Fruit fly (Drosophila melanogaster) whole organism, pupa: ENCODE measurements around the gene CG34126.

Source experiments
- CG10348 ChIP-seq: fragments of 200-800 bp; sonication (Bioruptor generic); IDR thresholded peaks from 2 replicates; pipeline ENCODE4 v1.3.6; 2022; ENCODE audit warnings: missing biosample characterization, missing genetic modification characterization
- CG12605 ChIP-seq: fragments of 200-800 bp; sonication (Bioruptor generic); IDR thresholded peaks from 2 replicates; pipeline ENCODE4 v1.3.6; 2022; ENCODE audit warnings: missing biosample characterization, missing genetic modification characterization
- CG13204 ChIP-seq: fragments of 200-800 bp; sonication (Bioruptor generic); optimal IDR thresholded peaks from 2 replicates; lab custom pipeline; 2018; ENCODE audit warnings: missing biosample characterization, mild to moderate bottlenecking, missing genetic modification characterization, moderate library complexity
- CG14655 ChIP-seq: fragments of 200-800 bp; sonication (Bioruptor generic); optimal IDR thresholded peaks from 3 replicates; lab custom pipeline; 2017; ENCODE audit warnings: mild to moderate bottlenecking, missing biosample characterization, missing genetic modification reagents, missing genetic modification characterization
- CG15710 ChIP-seq: fragments of 200-800 bp; sonication (Bioruptor generic); optimal IDR thresholded peaks from 2 replicates; lab custom pipeline; 2018; ENCODE audit warnings: missing biosample characterization, mild to moderate bottlenecking, missing genetic modification characterization, moderate library complexity
- CG8159 ChIP-seq: fragments of 200-800 bp; sonication (Bioruptor generic); optimal IDR thresholded peaks from 3 replicates; lab custom pipeline; 2018; ENCODE audit warnings: missing biosample characterization, mild to moderate bottlenecking, missing genetic modification characterization, moderate library complexity
- EcR ChIP-seq: fragments of 200-800 bp; sonication (Bioruptor generic); optimal IDR thresholded peaks from 3 replicates; lab custom pipeline; 2019; ENCODE audit warnings: missing biosample characterization, missing genetic modification characterization, mild to moderate bottlenecking, moderate library complexity, missing genetic modification reagents
- fd96Ca ChIP-seq: fragments of 200-800 bp; sonication (Bioruptor generic); IDR thresholded peaks from 3 replicates; pipeline ENCODE4 v1.3.6; 2022; ENCODE audit warnings: missing biosample characterization, missing genetic modification characterization
- rn ChIP-seq: fragments of 200-800 bp; sonication (Bioruptor generic); IDR thresholded peaks from 2 replicates; pipeline ENCODE4 v1.3.6; 2022; ENCODE audit warnings: missing biosample characterization, missing genetic modification characterization

DNA sequence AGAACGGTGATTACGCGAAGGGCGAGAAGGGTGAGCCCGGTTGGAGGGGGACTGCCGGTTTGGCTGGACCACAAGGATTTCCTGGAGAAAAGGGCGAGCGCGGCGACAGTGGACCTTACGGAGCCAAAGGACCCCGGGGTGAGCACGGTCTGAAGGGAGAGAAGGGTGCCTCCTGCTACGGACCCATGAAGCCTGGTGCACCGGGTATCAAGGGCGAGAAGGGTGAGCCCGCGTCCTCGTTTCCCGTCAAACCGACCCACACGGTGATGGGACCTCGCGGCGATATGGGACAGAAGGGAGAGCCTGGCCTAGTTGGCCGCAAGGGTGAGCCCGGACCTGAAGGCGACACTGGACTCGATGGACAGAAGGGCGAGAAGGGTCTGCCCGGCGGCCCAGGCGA is 50.0 kb downstream of the CG34126 start:
- TF ChIP-seq CG12605 (no peak), CG14655 (GFP tag; lab: Kevin White, UChicago) (no peak), CG10348 (GFP tag; lab: Robert Waterston, UW) (no peak), fd96Ca (GFP tag; lab: Robert Waterston, UW) (no peak), rn (GFP tag; lab: Robert Waterston, UW) (no peak), EcR (no peak), CG8159 (tag; lab: Kevin White, UChicago) (no peak), CG13204 (no peak), CG15710 (tag; lab: Kevin White, UChicago) (no peak)
